Fruit fly (Drosophila melanogaster): Measurements from ENCODE around the gene CG46301.

Gene CG46301

DNA sequence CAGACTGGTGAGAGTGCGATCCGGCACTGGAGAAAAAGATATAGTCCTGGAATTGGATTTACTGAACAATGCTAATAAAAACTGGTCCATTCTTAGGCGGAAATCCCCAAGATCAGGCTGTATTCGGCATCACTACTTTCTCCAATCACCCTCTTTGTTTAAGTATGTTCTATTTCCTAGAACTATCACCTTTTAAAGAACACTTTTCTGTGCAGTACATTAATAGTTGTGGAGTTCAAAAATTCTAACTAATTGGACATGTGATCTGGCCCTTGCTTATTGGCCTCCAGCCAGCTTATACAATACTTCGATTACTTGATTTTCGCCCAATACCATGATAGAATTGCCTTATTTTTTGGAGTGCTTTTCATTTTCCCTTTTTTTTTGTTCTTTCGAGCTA, 19.7 kb downstream of the CG46301 start:
- no peak for TF ChIP-seq Dll (optimal IDR thresholded peaks at IDR 0.05)
- TF ChIP-seq usp (GFP tag; optimal IDR thresholded peaks at IDR 0.05): no peak

DNA sequence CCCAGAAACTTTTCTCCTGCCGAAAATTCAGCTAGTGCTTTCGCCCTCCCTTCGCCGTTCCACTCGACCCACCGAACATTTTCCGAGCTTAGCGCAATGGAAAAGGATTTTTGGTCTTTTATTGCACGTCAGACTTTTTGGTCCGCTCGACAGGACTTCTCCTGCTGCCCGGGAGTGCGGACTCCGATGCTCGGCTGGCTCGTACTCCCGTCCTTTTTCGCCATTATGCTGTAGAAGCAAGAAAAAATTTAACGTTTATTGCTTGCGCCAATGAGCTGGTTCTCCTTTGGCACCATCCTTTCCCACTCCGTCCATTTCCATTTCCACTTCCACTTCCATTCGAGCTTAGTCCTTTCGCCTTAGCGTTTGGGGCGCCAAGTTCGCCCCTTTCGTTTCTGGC, 21.7 kb downstream of the CG46301 start:
- TF ChIP-seq CG8478 (optimal IDR thresholded peaks at IDR 0.05): no peak
- no peak for TF ChIP-seq pan (optimal IDR thresholded peaks at IDR 0.05)
- TF ChIP-seq EcR (GFP tag; optimal IDR thresholded peaks at IDR 0.05): no peak
- TF ChIP-seq psq (optimal IDR thresholded peaks at IDR 0.05): no peak
- no peak for TF ChIP-seq usp (GFP tag; optimal IDR thresholded peaks at IDR 0.05)
- no peak for TF ChIP-seq Dll (optimal IDR thresholded peaks at IDR 0.05)

DNA sequence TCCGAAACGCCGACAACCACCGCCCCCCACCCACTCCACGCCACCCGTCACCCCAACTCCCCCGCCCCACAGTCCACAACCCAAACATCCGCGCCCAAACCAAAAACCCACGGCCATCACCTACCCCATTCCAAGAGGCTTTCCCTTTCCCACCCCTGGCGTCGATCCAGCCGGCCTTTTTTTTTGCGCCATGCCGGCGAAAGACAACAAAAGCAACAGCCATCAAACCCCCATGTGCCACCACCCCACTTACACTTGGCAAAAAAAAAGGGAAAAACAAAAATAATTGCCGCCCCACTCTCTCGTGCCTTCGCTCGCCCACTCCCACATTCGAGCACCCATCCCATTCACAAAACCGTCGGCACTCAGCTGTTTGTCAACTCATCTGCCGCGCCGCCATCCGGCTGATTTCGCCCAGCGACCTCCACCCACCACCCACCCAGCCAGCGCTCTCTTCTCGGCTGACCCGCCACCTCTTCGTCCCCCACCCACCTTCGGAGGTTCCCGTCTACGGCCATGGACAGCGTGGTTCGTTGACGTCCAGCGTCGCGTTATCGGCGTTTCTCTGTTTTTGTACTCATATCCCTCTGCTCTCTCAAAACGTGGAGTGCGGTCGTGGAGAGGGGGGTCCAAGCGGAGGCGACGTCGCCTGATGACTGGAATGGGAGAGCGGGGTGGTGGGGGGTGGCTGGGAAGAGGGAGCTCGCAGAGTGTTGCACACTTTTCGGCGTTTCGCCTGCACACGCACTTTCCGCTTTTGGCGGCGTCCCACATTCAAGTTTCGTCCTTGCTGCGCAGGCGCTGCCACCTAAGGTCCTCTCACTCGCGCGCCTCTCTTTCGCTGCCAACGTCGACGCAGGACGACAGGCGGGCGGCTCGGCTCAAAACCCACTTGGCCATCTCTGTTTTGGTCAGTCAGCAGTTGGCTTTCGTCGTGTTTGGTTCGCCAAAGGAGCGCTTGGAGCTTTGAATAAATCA, 30.0 kb downstream of the CG46301 start:
- TF ChIP-seq psq (optimal IDR thresholded peaks at IDR 0.05) (no peak), EcR (GFP tag; optimal IDR thresholded peaks at IDR 0.05) (peak in 1 of 2 experiments; percentile 54)

DNA sequence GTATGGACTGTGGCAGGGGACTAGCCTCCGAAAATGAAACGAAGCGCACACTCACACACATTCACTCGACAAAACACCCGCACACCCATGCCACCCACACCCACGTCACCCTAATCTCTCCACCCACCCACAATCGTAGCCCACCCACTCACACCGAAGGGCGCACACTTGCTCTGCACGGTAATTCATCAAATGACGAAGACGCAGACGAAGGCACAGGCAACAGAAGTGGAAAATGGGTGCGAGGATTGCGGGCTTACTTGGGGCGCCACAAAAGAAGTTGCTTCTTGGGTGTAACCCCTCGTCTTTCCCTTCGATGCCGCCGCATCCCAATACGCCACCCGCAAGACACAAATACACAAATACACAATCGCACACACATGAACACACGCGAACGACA, 32.3 kb downstream of the CG46301 start:
- TF ChIP-seq EcR (GFP tag; optimal IDR thresholded peaks at IDR 0.05) (no peak), Dll (optimal IDR thresholded peaks at IDR 0.05) (no peak), usp (GFP tag; optimal IDR thresholded peaks at IDR 0.05) (no peak), psq (optimal IDR thresholded peaks at IDR 0.05) (no peak), pan (optimal IDR thresholded peaks at IDR 0.05) (no peak), CG8478 (optimal IDR thresholded peaks at IDR 0.05) (no peak)

DNA sequence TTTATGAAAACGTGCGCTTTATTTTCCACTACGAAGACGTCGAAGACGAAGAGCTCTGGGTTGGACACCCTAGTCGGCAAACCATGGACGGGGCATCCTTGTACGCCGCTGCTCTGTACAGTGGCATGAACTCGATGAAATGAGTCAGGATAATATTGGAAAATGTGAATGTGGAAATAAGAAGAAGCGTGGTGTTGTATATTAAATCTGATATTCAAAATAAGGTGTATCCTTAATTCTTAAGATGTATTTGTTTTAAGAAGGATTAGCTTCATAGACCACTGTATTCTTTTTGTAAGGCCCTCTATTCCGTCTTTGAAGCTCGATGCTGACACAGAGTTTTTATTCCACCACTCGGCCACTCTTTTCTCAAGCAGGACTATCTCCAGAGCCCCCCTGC, 37.3 kb downstream of the CG46301 start:
- TF ChIP-seq psq (optimal IDR thresholded peaks at IDR 0.05): no peak
- no peak for TF ChIP-seq Dll (optimal IDR thresholded peaks at IDR 0.05)
- TF ChIP-seq usp (GFP tag; optimal IDR thresholded peaks at IDR 0.05): no peak
- no peak for TF ChIP-seq CG8478 (optimal IDR thresholded peaks at IDR 0.05)
- TF ChIP-seq pan (optimal IDR thresholded peaks at IDR 0.05): no peak
- no peak for TF ChIP-seq EcR (GFP tag; optimal IDR thresholded peaks at IDR 0.05)

DNA sequence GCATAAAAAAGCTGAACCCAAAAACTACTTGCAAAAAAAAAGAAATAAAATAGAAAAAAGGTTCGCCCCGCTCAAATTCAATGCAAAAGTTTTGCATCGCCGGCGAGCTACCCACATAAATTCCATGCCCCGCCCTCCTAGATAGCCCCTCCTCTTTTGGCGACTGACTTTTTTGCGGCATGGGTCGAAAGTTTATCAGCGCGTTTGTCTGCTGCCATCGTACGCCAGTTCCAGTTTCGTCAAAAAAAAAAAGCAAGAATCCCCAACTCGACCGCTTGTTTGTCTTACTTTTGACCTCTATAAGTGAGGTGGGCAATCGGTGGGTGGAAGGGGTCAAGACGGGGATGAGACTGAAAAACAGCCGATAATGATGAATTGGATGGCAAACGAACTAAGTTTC, 39.0 kb downstream of the CG46301 start:
- TF ChIP-seq EcR (GFP tag; optimal IDR thresholded peaks at IDR 0.05) (no peak), pan (optimal IDR thresholded peaks at IDR 0.05) (no peak), usp (GFP tag; optimal IDR thresholded peaks at IDR 0.05) (no peak), Dll (optimal IDR thresholded peaks at IDR 0.05) (no peak), CG8478 (optimal IDR thresholded peaks at IDR 0.05) (no peak), psq (optimal IDR thresholded peaks at IDR 0.05) (no peak)

DNA sequence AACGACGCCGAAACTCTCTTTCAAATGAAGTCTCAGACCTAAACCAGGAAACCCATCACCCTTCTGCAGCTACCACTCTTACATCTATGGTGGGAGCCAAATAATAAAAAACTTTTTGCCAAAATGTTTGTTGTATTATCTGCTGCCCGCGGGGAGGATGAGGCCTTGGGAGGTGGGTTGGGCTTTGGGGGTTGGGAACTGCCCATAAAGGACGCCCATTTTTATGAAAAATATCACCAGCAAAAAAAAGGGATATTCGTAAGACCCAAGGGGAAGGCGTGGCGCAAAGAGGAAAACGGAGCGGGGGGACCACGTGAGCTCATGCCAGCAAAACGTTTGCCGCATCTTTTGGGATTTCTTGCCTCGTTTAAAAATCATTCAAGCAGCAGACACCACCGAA, 42.5 kb downstream of the CG46301 start:
- no peak for TF ChIP-seq Dll (optimal IDR thresholded peaks at IDR 0.05)
- no peak for TF ChIP-seq EcR (GFP tag; optimal IDR thresholded peaks at IDR 0.05)
- no peak for TF ChIP-seq usp (GFP tag; optimal IDR thresholded peaks at IDR 0.05)
- no peak for TF ChIP-seq psq (optimal IDR thresholded peaks at IDR 0.05)
- no peak for TF ChIP-seq CG8478 (optimal IDR thresholded peaks at IDR 0.05)
- no peak for TF ChIP-seq pan (optimal IDR thresholded peaks at IDR 0.05)

DNA sequence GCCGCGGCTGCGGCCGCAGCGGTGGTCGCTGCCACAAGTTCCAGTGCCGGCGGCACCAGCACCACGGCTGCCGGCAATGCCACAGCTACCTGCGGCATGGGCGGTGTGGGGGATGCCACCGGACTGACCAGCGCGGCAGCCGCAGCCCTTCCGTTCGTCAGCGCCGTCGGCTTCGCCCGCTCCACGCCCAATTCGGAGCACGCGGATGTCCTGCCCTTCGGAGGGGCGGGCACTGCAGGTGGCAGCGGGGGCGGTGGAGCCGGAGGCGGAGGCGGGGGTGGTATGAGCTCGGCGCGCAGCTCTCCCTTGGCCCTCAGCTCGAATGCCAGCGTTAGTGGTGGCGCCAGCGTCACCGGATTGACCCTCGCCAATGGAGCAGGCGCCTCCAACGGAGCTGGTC, 54.1 kb downstream of the CG46301 start:
- TF ChIP-seq pan (optimal IDR thresholded peaks at IDR 0.05) (no peak), CG8478 (optimal IDR thresholded peaks at IDR 0.05) (no peak), psq (optimal IDR thresholded peaks at IDR 0.05) (no peak), Dll (optimal IDR thresholded peaks at IDR 0.05) (no peak), usp (GFP tag; optimal IDR thresholded peaks at IDR 0.05) (no peak), EcR (GFP tag; optimal IDR thresholded peaks at IDR 0.05) (no peak)

DNA sequence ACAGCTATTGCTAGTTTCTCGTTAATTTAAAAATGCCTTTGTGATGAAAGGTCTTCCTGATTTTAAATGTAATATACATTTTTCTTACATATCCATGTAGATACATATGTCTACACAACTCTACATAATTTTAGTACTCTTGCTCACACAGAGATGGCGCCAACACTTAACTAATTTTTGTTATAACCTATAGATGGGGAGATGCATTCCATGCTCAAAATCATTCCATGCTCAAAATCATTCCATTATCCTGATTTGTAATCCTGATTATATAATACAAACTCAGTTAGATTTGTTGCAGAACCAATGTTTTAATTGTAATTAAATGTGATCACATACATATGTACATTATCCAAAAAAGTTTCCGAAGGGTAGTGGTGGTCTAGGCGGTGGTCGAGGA, 57.0 kb downstream of the CG46301 start:
- TF ChIP-seq pan (optimal IDR thresholded peaks at IDR 0.05) (no peak), CG8478 (optimal IDR thresholded peaks at IDR 0.05) (no peak), usp (GFP tag; optimal IDR thresholded peaks at IDR 0.05) (no peak), EcR (GFP tag; optimal IDR thresholded peaks at IDR 0.05) (no peak), psq (optimal IDR thresholded peaks at IDR 0.05) (no peak), Dll (optimal IDR thresholded peaks at IDR 0.05) (no peak)

DNA sequence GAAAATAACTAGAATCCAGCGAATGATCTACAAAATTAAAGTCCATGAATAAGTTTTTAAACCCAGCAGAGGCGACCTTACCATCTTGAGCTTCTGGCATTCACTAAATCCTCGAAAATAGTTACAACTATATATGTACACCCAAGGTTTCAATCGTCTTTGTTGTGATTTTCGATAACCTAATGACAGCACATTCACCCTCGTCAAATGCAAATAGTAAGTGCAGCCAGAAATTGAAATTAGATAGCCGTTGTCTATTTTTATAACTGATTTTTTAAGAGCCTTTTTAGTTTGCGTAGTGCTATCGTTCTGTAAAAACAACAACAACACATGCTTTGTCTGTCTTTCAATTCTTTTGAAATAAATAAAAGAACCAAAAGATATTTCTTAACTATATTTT, 59.2 kb downstream of the CG46301 start, which contains the start of gene CG43332:
Gene CG43332 (minus strand): TSS at position 101 of the 400 bp plus-strand sequence.
- TF ChIP-seq EcR (GFP tag; optimal IDR thresholded peaks at IDR 0.05) (no peak), usp (GFP tag; optimal IDR thresholded peaks at IDR 0.05) (no peak), pan (optimal IDR thresholded peaks at IDR 0.05) (no peak), psq (optimal IDR thresholded peaks at IDR 0.05) (no peak), CG8478 (optimal IDR thresholded peaks at IDR 0.05) (no peak), Dll (optimal IDR thresholded peaks at IDR 0.05) (no peak)

DNA sequence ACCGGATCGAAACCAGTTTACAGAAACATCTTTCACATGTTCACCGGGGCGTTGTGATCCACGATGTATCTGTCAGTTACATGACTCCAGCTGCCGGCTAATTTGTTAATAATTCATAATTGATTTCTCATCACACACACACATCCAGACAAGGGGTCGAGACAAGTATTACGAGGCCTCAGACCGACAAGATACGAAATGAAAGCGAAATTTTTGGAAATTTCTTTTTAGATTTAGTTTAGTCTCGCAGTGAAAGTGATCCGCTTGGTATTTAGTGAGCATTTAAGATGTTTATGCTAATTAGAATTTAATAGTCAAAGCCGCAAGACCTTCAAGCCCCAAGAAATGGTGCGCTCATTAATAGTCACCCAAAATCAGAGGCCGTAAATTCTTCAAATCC, 65.8 kb downstream of the CG46301 start:
- TF ChIP-seq EcR (GFP tag; optimal IDR thresholded peaks at IDR 0.05) (no peak), usp (GFP tag; optimal IDR thresholded peaks at IDR 0.05) (no peak), Dll (optimal IDR thresholded peaks at IDR 0.05) (no peak), pan (optimal IDR thresholded peaks at IDR 0.05) (no peak), CG8478 (optimal IDR thresholded peaks at IDR 0.05) (no peak), psq (optimal IDR thresholded peaks at IDR 0.05) (no peak)

DNA sequence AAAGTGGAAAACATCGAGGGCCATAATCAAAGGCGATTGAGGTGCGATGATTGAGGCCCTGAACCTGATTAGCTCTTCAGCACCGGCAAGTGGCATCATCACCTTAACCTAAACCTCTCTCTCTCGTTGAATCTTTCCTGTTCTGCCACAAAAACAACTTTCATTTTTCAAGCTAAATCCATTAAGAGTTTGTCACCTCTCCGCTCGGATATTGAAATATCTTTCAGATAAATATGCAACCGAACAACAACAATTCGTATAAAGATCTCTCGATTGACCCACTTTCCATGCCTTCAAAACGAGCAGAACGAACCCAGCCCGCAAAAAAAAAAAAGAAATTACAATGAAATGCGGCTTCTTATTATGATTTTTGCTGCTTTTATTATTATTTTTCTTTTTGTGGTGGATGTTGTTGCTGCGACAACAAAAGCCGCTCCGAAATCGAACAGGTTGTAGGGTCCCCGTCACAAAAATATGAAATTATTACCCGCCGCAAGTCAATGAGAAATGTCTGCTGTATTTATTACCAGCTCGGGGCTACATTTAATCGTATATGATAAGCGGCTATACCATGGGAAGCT, 73.6 kb downstream of the CG46301 start:
- TF ChIP-seq Dll (optimal IDR thresholded peaks at IDR 0.05) (no peak), psq (optimal IDR thresholded peaks at IDR 0.05) (no peak), pan (optimal IDR thresholded peaks at IDR 0.05) (no peak), usp (GFP tag; optimal IDR thresholded peaks at IDR 0.05) (no peak), CG8478 (optimal IDR thresholded peaks at IDR 0.05) (no peak), EcR (GFP tag; optimal IDR thresholded peaks at IDR 0.05) (no peak)
